Worm (Caenorhabditis elegans) whole organism, late embryonic: ENCODE results near the gene clec-79.

Source experiments
- T23F11.4 ChIP-seq: fragments of 200-800 bp; sonication (Bioruptor generic); optimal IDR thresholded peaks from 2 replicates; lab custom pipeline; 2018; ENCODE audit warnings: mild to moderate bottlenecking, missing genetic modification characterization, missing compliant biosample characterization
- Y22D7AL.16 ChIP-seq: sonication (generic microtip); optimal IDR thresholded peaks from 2 replicates; lab custom pipeline; 2016; ENCODE audit warnings: missing genetic modification characterization, missing compliant biosample characterization
- ahr-1 ChIP-seq: sonication (generic microtip); optimal IDR thresholded peaks from 2 replicates; lab custom pipeline; 2016; ENCODE audit warnings: missing genetic modification characterization, missing compliant biosample characterization
- ceh-14 ChIP-seq: sonication (generic microtip); optimal IDR thresholded peaks from 2 replicates; lab custom pipeline; 2016; ENCODE audit warnings: missing genotype, missing genetic modification characterization, missing compliant biosample characterization
- ceh-2 ChIP-seq: sonication (generic microtip); optimal IDR thresholded peaks from 2 replicates; lab custom pipeline; 2016; ENCODE audit warnings: missing genotype, missing genetic modification characterization, missing compliant biosample characterization
- ceh-24 ChIP-seq: sonication (generic microtip); optimal IDR thresholded peaks from 2 replicates; lab custom pipeline; 2016; ENCODE audit warnings: mild to moderate bottlenecking, missing genetic modification characterization, missing compliant biosample characterization
- ceh-30 ChIP-seq: fragments of 150-350 bp; optimal IDR thresholded peaks from 2 replicates; lab custom pipeline; 2014; ENCODE audit warnings: missing biosample characterization, missing genetic modification characterization
- ceh-31 ChIP-seq: sonication (generic microtip); optimal IDR thresholded peaks from 2 replicates; lab custom pipeline; 2016; ENCODE audit warnings: missing genetic modification characterization, missing compliant biosample characterization
- ceh-48 ChIP-seq: sonication (generic microtip); optimal IDR thresholded peaks from 2 replicates; lab custom pipeline; 2016; ENCODE audit warnings: missing genetic modification characterization, inconsistent platforms, missing compliant biosample characterization
- ceh-6 ChIP-seq: fragments of 200-800 bp; sonication (Bioruptor generic); optimal IDR thresholded peaks from 2 replicates; lab custom pipeline; 2018; ENCODE audit warnings: mild to moderate bottlenecking, missing genetic modification characterization, missing compliant biosample characterization
- elt-4 ChIP-seq: sonication (generic microtip); optimal IDR thresholded peaks from 2 replicates; lab custom pipeline; 2016; ENCODE audit warnings: missing genetic modification characterization, missing compliant biosample characterization
- ets-4 ChIP-seq: sonication (generic microtip); optimal IDR thresholded peaks from 2 replicates; lab custom pipeline; 2016; ENCODE audit warnings: missing genetic modification characterization, missing compliant biosample characterization
- fkh-6 ChIP-seq: sonication (generic microtip); optimal IDR thresholded peaks from 2 replicates; lab custom pipeline; 2016; ENCODE audit warnings: missing genetic modification characterization, missing compliant biosample characterization
- gmeb-2 ChIP-seq: sonication (generic microtip); optimal IDR thresholded peaks from 2 replicates; lab custom pipeline; 2016; ENCODE audit warnings: missing genetic modification characterization, inconsistent platforms, missing compliant biosample characterization
- hlh-13 ChIP-seq: fragments of 200-800 bp; sonication (Bioruptor generic); optimal IDR thresholded peaks from 2 replicates; lab custom pipeline; 2018; ENCODE audit warnings: mild to moderate bottlenecking, missing genetic modification characterization, missing compliant biosample characterization
- hlh-8 ChIP-seq: sonication (generic microtip); optimal IDR thresholded peaks from 2 replicates; lab custom pipeline; 2016; ENCODE audit warnings: missing genotype, missing genetic modification characterization, missing compliant biosample characterization
- mec-3 ChIP-seq: sonication (generic microtip); optimal IDR thresholded peaks from 2 replicates; lab custom pipeline; 2016; ENCODE audit warnings: borderline replicate concordance, missing genetic modification characterization, missing compliant biosample characterization
- nfya-1 ChIP-seq: sonication (generic microtip); optimal IDR thresholded peaks from 2 replicates; lab custom pipeline; 2017; ENCODE audit warnings: missing genetic modification characterization, mild to moderate bottlenecking, missing compliant biosample characterization, antibody characterized with exemption, moderate library complexity
- nhr-232 ChIP-seq: sonication (generic microtip); optimal IDR thresholded peaks from 2 replicates; lab custom pipeline; 2016; ENCODE audit warnings: missing genetic modification characterization, missing compliant biosample characterization
- npax-4 ChIP-seq: sonication (generic microtip); optimal IDR thresholded peaks from 2 replicates; lab custom pipeline; 2016; ENCODE audit warnings: missing genetic modification characterization, missing compliant biosample characterization
- odd-2 ChIP-seq: sonication (generic microtip); optimal IDR thresholded peaks from 2 replicates; lab custom pipeline; 2017; ENCODE audit warnings: antibody characterized with exemption, mild to moderate bottlenecking, missing genetic modification characterization, missing compliant biosample characterization
- pag-3 ChIP-seq: sonication (generic microtip); optimal IDR thresholded peaks from 2 replicates; lab custom pipeline; 2016; ENCODE audit warnings: missing compliant biosample characterization, missing genetic modification characterization, borderline replicate concordance
- pat-9 ChIP-seq: fragments of 200-800 bp; sonication (Bioruptor generic); optimal IDR thresholded peaks from 2 replicates; lab custom pipeline; 2018; ENCODE audit warnings: mild to moderate bottlenecking, missing genetic modification characterization, moderate library complexity, missing compliant biosample characterization
- pax-1 ChIP-seq: fragments of 150-350 bp; optimal IDR thresholded peaks from 2 replicates; lab custom pipeline; 2014; ENCODE audit warnings: missing biosample characterization, missing genetic modification characterization
- pqm-1 ChIP-seq: sonication (generic microtip); optimal IDR thresholded peaks from 2 replicates; lab custom pipeline; 2016; ENCODE audit warnings: missing genetic modification characterization, missing compliant biosample characterization
- pros-1 ChIP-seq: fragments of 150-350 bp; optimal IDR thresholded peaks from 2 replicates; lab custom pipeline; 2014; ENCODE audit warnings: missing biosample characterization, missing genetic modification reagents, missing genetic modification characterization
- sox-2 ChIP-seq: fragments of 200-800 bp; sonication (Bioruptor generic); IDR thresholded peaks from 2 replicates; pipeline ENCODE4 v1.3.6; 2022; ENCODE audit warnings: missing genetic modification reagents, missing genetic modification characterization, missing compliant biosample characterization
- syd-9 ChIP-seq: sonication (generic microtip); optimal IDR thresholded peaks from 2 replicates; lab custom pipeline; 2016; ENCODE audit warnings: mild to moderate bottlenecking, missing genetic modification characterization, moderate library complexity, missing compliant biosample characterization
- tbx-2 ChIP-seq: sonication (generic microtip); optimal IDR thresholded peaks from 2 replicates; lab custom pipeline; 2016; ENCODE audit warnings: missing genetic modification characterization, missing compliant biosample characterization
- tbx-7 ChIP-seq: sonication (generic microtip); optimal IDR thresholded peaks from 2 replicates; lab custom pipeline; 2016; ENCODE audit warnings: missing genotype, missing genetic modification characterization, missing compliant biosample characterization
- unc-3 ChIP-seq, 2 experiments: fragments of 200-800 bp in 1 of 2; sonication (Bioruptor generic) in 1 of 2; sonication (generic microtip) in 1 of 2; conservative IDR thresholded peaks in 1 of 2; optimal IDR thresholded peaks in 1 of 2; 2 replicates each; pipeline versions ENCODE4 v1.3.6 to Lab custom; 2016 to 2022; ENCODE audit warnings: missing compliant biosample characterization in 2 of 2, missing genetic modification characterization in 2 of 2, missing genetic modification reagents in 1 of 2
- unc-55 ChIP-seq: sonication (generic microtip); optimal IDR thresholded peaks from 2 replicates; lab custom pipeline; 2017; ENCODE audit warnings: missing biosample characterization, missing genetic modification reagents, missing genetic modification characterization
- unc-86 ChIP-seq: sonication (generic microtip); optimal IDR thresholded peaks from 2 replicates; lab custom pipeline; 2016; ENCODE audit warnings: missing genetic modification characterization, missing compliant biosample characterization
- zip-5 ChIP-seq: sonication (generic microtip); optimal IDR thresholded peaks from 2 replicates; lab custom pipeline; 2016; ENCODE audit warnings: missing genetic modification characterization, missing compliant biosample characterization

The clec-79 gene

ce11 chrIV:3994318-3994717 is 21.2 kb downstream of the clec-79 start, which contains the start of gene F47C12.13:
TSS of gene F47C12.13 (minus strand) at chrIV:3994418.
- TF ChIP-seq tbx-2 (tag; lab: Kevin White, UChicago) (no peak), gmeb-2 (no peak), unc-86 (tag; lab: Kevin White, UChicago) (no peak), ceh-6 (GFP tag; lab: Kevin White, UChicago) (no peak), T23F11.4 (GFP tag; lab: Kevin White, UChicago) (no peak), mec-3 (tag; lab: Kevin White, UChicago) (no peak), ceh-30 (tag; lab: Kevin White, UChicago) (no peak), sox-2 (GFP tag; lab: Robert Waterston, UW) (no peak), unc-55 (no peak), fkh-6 (tag; lab: Kevin White, UChicago) (no peak), nfya-1 (no peak), pat-9 (no peak), ceh-24 (tag; lab: Kevin White, UChicago) (no peak)

- TF ChIP-seq ceh-48 (tag; lab: Kevin White, UChicago) (no peak), pqm-1 (tag; lab: Kevin White, UChicago) (no peak), Y22D7AL.16 (tag; lab: Kevin White, UChicago) (no peak), nfya-1 (no peak), nhr-232 (tag; lab: Kevin White, UChicago) (no peak), sox-2 (GFP tag; lab: Robert Waterston, UW) (no peak), unc-3 (GFP tag; conservative IDR thresholded peaks at IDR 0.05; lab: Robert Waterston, UW) (no peak), unc-3 (tag; optimal IDR thresholded peaks at IDR 0.05; lab: Kevin White, UChicago) (no peak), hlh-8 (tag; lab: Kevin White, UChicago) (no peak), npax-4 (no peak), syd-9 (tag; lab: Kevin White, UChicago) (no peak), pag-3 (tag; lab: Kevin White, UChicago) (no peak), ceh-2 (tag; lab: Kevin White, UChicago) (no peak), pros-1 (tag; lab: Kevin White, UChicago) (no peak), ets-4 (tag; lab: Kevin White, UChicago) (no peak), ceh-14 (no peak), hlh-13 (GFP tag; lab: Kevin White, UChicago) (no peak)
Measured at ce11 chrIV:3995384-3995783, 22.2 kb downstream of the clec-79 start, which contains the start of gene F47C12.7. TSS of gene F47C12.7 (minus strand) at chrIV:3995484.

DNA sequence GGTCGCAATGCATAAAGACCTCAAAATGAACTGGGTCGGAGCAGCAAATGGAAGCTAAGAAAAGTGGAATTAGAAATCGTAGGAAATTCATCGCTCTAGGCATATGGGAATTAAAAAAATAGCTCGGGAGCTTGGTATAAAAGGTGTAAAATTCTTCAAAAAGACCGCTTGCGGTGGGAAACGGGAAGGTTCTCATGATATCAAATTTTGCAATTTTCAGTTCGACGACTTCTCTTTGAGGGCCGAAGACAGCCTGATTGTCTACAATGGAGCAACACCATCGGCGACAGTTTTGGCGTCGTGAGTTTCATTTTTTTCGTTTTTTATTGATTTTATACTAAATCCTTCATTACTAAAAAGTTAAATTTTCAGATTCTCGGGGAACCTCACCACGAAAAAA is 25.4 kb downstream of the clec-79 start, which contains the start of gene F47C12.8:
F47C12.8 (minus strand) TSS at position 101 of the 400 bp plus-strand sequence.
- no peak for TF ChIP-seq zip-5 (tag; lab: Kevin White, UChicago)
- TF ChIP-seq odd-2 (tag; lab: Kevin White, UChicago), result no peak
- TF ChIP-seq ahr-1, result no peak

DNA sequence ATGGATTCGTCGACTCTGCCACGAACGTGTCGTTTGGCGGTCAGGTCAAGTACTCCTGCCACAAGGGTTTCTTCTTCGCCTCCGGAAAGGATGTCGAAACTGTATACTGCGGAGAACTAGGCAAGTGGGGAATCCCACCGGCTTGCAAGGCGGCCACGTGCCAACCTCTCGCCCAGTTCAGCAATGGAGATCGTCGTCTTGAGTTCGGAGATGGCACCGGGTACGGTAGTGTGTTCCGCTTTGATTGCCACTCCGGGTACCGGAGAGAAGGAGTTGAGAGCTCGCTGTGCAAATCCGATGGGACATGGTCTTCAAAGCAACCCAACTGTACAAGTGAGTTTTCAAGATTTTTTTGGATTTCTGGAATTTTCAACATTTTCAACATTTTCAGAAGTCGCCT is 26.5 kb downstream of the clec-79 start:
- TF ChIP-seq ets-4 (tag; lab: Kevin White, UChicago) (no peak), elt-4 (peak; percentile 70)

- no peak for TF ChIP-seq T23F11.4 (GFP tag; lab: Kevin White, UChicago)
- TF ChIP-seq tbx-7 (tag; lab: Kevin White, UChicago), result no peak
- no peak for TF ChIP-seq syd-9 (tag; lab: Kevin White, UChicago)
- TF ChIP-seq ceh-31 (tag; lab: Kevin White, UChicago), result no peak
- TF ChIP-seq pax-1 (tag; lab: Kevin White, UChicago), result no peak
Measured at ce11 chrIV:4004221-4004620, 31.1 kb downstream of the clec-79 start.
